Worm (Caenorhabditis elegans): ENCODE results near the gene srv-19.

ce11 chrIV:5860762-5861161, 13.0 kb downstream of the srv-19 start:
- TF ChIP-seq blmp-1 (tag; optimal IDR thresholded peaks at IDR 0.05) (no peak), lin-13 (tag; optimal IDR thresholded peaks at IDR 0.05) (no peak), elt-3 (tag; optimal IDR thresholded peaks at IDR 0.05) (no peak), tbx-8 (GFP tag; optimal IDR thresholded peaks at IDR 0.05) (no peak)
